Worm (Caenorhabditis elegans) whole organism, early embryonic: ENCODE results near the gene W10G6.1.

Experiments used
- B0310.2 ChIP-seq: sonication (generic microtip); optimal IDR thresholded peaks from 2 replicates; lab custom pipeline; 2016; ENCODE audit warnings: mild to moderate bottlenecking, missing genetic modification characterization, missing compliant biosample characterization
- F13C5.2 ChIP-seq: sonication (generic microtip); optimal IDR thresholded peaks from 2 replicates; lab custom pipeline; 2017; ENCODE audit warnings: mild to moderate bottlenecking, missing genetic modification characterization, inconsistent platforms, missing compliant biosample characterization
- aly-1 ChIP-seq: sonication (generic microtip); optimal IDR thresholded peaks from 2 replicates; lab custom pipeline; 2016; ENCODE audit warnings: missing genetic modification characterization, missing compliant biosample characterization
- ama-1 ChIP-seq: fragments of 150-350 bp; optimal IDR thresholded peaks from 2 replicates; lab custom pipeline; 2014
- ceh-13 ChIP-seq: fragments of 200-800 bp; sonication (Bioruptor generic); optimal IDR thresholded peaks from 2 replicates; lab custom pipeline; 2018; ENCODE audit warnings: mild to moderate bottlenecking, missing genetic modification characterization, missing compliant biosample characterization
- ceh-36 ChIP-seq: sonication (generic microtip); optimal IDR thresholded peaks from 2 replicates; lab custom pipeline; 2016; ENCODE audit warnings: missing genetic modification characterization, inconsistent platforms, missing compliant biosample characterization
- ets-7 ChIP-seq: sonication (generic microtip); optimal IDR thresholded peaks from 2 replicates; lab custom pipeline; 2016; ENCODE audit warnings: missing genotype, missing genetic modification characterization, missing compliant biosample characterization
- flt-1 ChIP-seq: fragments of 200-800 bp; sonication (Bioruptor generic); IDR thresholded peaks from 2 replicates; pipeline ENCODE4 v1.3.6; 2022; ENCODE audit warnings: missing genetic modification characterization, missing compliant biosample characterization
- hmbx-1 ChIP-seq: sonication (generic microtip); optimal IDR thresholded peaks from 2 replicates; lab custom pipeline; 2016; ENCODE audit warnings: mild to moderate bottlenecking, missing genetic modification characterization, missing compliant biosample characterization
- hmg-4 ChIP-seq: fragments of 200-800 bp; sonication (Bioruptor generic); optimal IDR thresholded peaks from 2 replicates; lab custom pipeline; 2018; ENCODE audit warnings: mild to moderate bottlenecking, missing genetic modification characterization, missing compliant biosample characterization
- hnd-1 ChIP-seq: sonication (generic microtip); optimal IDR thresholded peaks from 2 replicates; lab custom pipeline; 2016; ENCODE audit warnings: missing genetic modification characterization, missing compliant biosample characterization
- pes-1 ChIP-seq: fragments of 200-800 bp; sonication (Bioruptor generic); IDR thresholded peaks from 2 replicates; pipeline ENCODE4 v1.3.6; 2022; ENCODE audit warnings: missing genetic modification reagents, missing genetic modification characterization, missing compliant biosample characterization
- scrt-1 ChIP-seq: fragments of 200-800 bp; sonication (Bioruptor generic); IDR thresholded peaks from 2 replicates; pipeline ENCODE4 v1.3.6; 2022; ENCODE audit warnings: missing genetic modification characterization, missing compliant biosample characterization
- sea-1 ChIP-seq: fragments of 200-800 bp; sonication (Bioruptor generic); conservative IDR thresholded peaks from 2 replicates; pipeline ENCODE4 v1.3.6; 2022; ENCODE audit warnings: missing genetic modification characterization, missing compliant biosample characterization
- tbx-11 ChIP-seq: fragments of 200-800 bp; sonication (Bioruptor generic); IDR thresholded peaks from 2 replicates; pipeline ENCODE4 v1.3.6; 2022; ENCODE audit warnings: missing genetic modification characterization, missing compliant biosample characterization
- tbx-37 ChIP-seq: fragments of 200-800 bp; sonication (Bioruptor generic); conservative IDR thresholded peaks from 2 replicates; pipeline ENCODE4 v1.3.6; 2022; ENCODE audit warnings: missing genetic modification reagents, missing genetic modification characterization, missing compliant biosample characterization
- tra-4 ChIP-seq: sonication (generic microtip); optimal IDR thresholded peaks from 2 replicates; lab custom pipeline; 2017; ENCODE audit warnings: missing genetic modification characterization, missing compliant biosample characterization

The W10G6.1 gene

ce11 chrX:16265636-16266384, 20.8 kb downstream of the W10G6.1 start, which contains the start of gene mua-6:
Gene mua-6 (minus strand): TSS chrX:16265686.
- TF ChIP-seq scrt-1 (no peak), sea-1 (GFP tag; lab: Robert Waterston, UW) (no peak)

DNA sequence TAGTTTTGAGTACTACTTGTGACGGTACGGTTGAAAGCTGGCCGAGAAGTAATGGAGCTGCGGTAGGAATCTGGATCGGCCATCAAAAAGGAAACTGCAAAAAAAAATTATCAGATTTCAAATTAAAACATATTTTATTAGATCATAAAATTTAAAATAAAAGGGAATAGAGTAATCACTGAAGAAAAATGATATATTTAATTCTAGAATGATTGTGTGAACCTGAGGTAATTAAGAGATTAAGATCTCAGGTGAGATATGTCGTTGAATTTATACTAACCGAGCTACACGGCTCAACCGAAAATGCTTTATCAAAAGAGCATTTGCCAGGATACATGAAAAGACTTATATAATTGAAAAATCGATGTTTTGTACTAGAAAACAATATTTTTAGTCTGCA, 25.0 kb downstream of the W10G6.1 start, which contains the start of gene ifa-3:
ifa-3 (minus strand) TSS at position 101 of the 400 bp plus-strand sequence.
- TF ChIP-seq B0310.2 (tag; lab: Kevin White, UChicago) (no peak), scrt-1 (no peak), ama-1 (lab: Kevin White, UChicago) (no peak), ceh-13 (GFP tag; lab: Kevin White, UChicago) (no peak), hmg-4 (no peak), hmbx-1 (no peak), sea-1 (GFP tag; lab: Robert Waterston, UW) (no peak), F13C5.2 (no peak), tbx-37 (GFP tag; lab: Robert Waterston, UW) (no peak), ceh-36 (tag; lab: Kevin White, UChicago) (no peak), hnd-1 (tag; lab: Kevin White, UChicago) (no peak), tra-4 (tag; lab: Kevin White, UChicago) (no peak), tbx-11 (GFP tag; lab: Robert Waterston, UW) (no peak), ets-7 (no peak), aly-1 (no peak)

DNA sequence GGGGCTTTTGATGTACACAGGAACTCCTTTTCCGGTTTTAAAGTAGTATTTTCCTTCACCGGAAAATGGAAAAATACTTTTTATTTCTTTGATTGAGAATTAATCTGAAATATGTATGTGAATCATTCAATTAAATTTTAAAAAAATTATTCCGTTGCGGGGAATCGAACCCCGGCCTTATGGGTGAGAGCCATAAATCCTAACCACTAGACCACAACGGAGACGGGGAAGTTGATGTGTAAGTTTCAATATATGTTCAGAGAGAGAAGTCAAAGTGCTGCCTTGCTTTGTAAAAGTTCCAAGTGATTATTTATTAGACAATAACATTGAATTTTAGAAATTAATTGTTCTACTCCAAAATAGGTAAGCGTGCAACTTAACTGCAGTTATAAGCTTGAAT, 26.2 kb downstream of the W10G6.1 start:
- TF ChIP-seq tbx-11 (GFP tag; lab: Robert Waterston, UW) = peak; percentile 66; the same call in 1 of the 2 replicates
- TF ChIP-seq ceh-13 (GFP tag; lab: Kevin White, UChicago) = no peak
- TF ChIP-seq F13C5.2 = no peak
- TF ChIP-seq flt-1 (GFP tag; lab: Robert Waterston, UW) = 0 out of 2 replicates have a peak, but pooled peaks have one; percentile 55
- TF ChIP-seq tbx-37 (GFP tag; lab: Robert Waterston, UW) = peak; percentile 38; the same call in 1 of the 2 replicates
- peak; percentile 71 for TF ChIP-seq pes-1 (GFP tag; lab: Robert Waterston, UW)
- peak; percentile 34 for TF ChIP-seq hnd-1 (tag; lab: Kevin White, UChicago)
- TF ChIP-seq sea-1 (GFP tag; lab: Robert Waterston, UW) = no peak

DNA sequence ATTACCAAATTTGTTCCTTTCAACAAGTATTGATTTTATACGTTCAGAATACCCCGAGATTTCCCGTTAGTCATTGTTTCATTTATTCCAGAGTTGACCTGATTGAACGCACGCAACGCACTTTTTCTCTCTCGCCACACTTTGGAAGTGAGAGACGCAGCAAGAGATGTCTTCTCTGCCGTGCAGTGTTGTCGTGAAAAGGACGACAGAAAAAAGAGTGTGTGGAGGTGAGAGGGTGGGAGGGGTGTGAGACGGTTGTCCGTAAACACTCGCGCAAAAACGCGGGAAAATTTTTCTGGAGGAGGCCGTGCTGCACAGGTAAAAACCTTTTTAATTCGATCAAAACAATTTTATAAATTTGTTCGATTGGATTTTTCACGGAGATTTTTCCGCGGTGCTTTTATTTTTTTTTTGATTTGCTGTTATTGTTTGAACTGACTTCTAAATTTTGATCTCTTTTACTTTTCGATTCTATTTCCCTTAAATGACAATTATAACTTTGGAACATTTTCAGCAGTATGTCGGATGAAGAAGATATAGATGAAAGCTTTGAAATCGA, 30.3 kb downstream of the W10G6.1 start, which contains the start of gene sdc-1:
sdc-1 (plus strand) TSS at position 509 of the 559 bp plus-strand sequence.
- TF ChIP-seq F13C5.2 (peak; percentile 48), ets-7 (no peak)

DNA sequence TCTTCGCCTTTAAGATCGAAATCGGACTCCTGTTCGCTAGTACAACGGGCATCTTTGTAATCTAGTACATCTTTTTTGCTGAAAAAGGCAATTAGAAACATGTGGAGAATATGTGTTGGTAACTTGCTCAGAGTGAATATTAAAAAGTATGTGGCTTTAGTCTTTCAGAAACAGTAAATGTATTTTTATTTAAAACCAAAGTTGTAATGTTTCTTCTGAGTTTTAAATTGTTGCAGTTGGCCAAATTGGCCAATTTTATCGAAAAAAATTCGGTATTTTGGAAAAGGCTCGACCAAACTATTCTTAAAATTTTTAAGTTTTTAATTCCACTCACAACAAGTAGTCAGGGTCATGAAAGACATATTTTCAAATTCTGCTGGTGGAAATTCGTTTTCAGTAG, 38.1 kb downstream of the W10G6.1 start, which contains the start of gene F52E10.2:
F52E10.2 (minus strand) TSS at position 101 of the 400 bp plus-strand sequence.
- TF ChIP-seq pes-1 (GFP tag; lab: Robert Waterston, UW) (no peak), hmbx-1 (no peak), hmg-4 (no peak), flt-1 (GFP tag; lab: Robert Waterston, UW) (no peak)

ce11 chrX:16285151-16285550, 40.2 kb downstream of the W10G6.1 start:
- no peak for TF ChIP-seq ama-1 (lab: Kevin White, UChicago)

ce11 chrX:16289635-16290034, 44.6 kb downstream of the W10G6.1 start:
- no peak for TF ChIP-seq hmg-4
- TF ChIP-seq aly-1 = no peak
- no peak for TF ChIP-seq tbx-11 (GFP tag; lab: Robert Waterston, UW)
- TF ChIP-seq scrt-1 = no peak
- TF ChIP-seq pes-1 (GFP tag; lab: Robert Waterston, UW) = no peak
- TF ChIP-seq ama-1 (lab: Kevin White, UChicago) = no peak
- no peak for TF ChIP-seq F13C5.2
- no peak for TF ChIP-seq hmbx-1
- TF ChIP-seq flt-1 (GFP tag; lab: Robert Waterston, UW) = no peak
- no peak for TF ChIP-seq tbx-37 (GFP tag; lab: Robert Waterston, UW)
- no peak for TF ChIP-seq ets-7
- TF ChIP-seq hnd-1 (tag; lab: Kevin White, UChicago) = no peak
- TF ChIP-seq tra-4 (tag; lab: Kevin White, UChicago) = no peak
- no peak for TF ChIP-seq ceh-13 (GFP tag; lab: Kevin White, UChicago)
- no peak for TF ChIP-seq sea-1 (GFP tag; lab: Robert Waterston, UW)
- no peak for TF ChIP-seq B0310.2 (tag; lab: Kevin White, UChicago)
- no peak for TF ChIP-seq ceh-36 (tag; lab: Kevin White, UChicago)

DNA sequence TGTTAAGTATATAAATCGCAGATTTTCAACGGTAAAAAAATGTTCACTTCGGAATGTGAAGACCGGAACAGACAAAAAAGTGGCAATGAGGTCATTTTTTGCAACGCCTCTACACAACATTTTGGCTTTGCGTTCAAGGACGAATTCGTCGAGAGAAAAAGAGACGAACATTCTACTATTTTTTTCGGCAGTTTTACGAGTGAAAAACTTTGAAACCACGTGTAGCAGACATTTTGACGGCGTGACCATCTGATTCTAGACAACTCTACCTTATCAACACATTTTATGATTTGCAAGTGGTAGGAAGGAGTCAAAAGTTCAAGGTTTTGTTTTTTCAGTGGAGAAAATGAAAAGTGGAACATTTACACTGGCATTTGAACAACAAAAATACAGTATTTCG, 45.5 kb downstream of the W10G6.1 start:
- TF ChIP-seq hmbx-1 = no peak
- no peak for TF ChIP-seq ceh-13 (GFP tag; lab: Kevin White, UChicago)
- no peak for TF ChIP-seq flt-1 (GFP tag; lab: Robert Waterston, UW)
- no peak for TF ChIP-seq B0310.2 (tag; lab: Kevin White, UChicago)
- no peak for TF ChIP-seq tbx-37 (GFP tag; lab: Robert Waterston, UW)
